Worm (Caenorhabditis elegans) whole organism, early embryonic: ENCODE data around the gene swd-2.2.

Experiments used
- B0310.2 ChIP-seq: sonication (generic microtip); optimal IDR thresholded peaks from 2 replicates; lab custom pipeline; 2016; ENCODE audit warnings: mild to moderate bottlenecking, missing genetic modification characterization, missing compliant biosample characterization
- F13C5.2 ChIP-seq: sonication (generic microtip); optimal IDR thresholded peaks from 2 replicates; lab custom pipeline; 2017; ENCODE audit warnings: mild to moderate bottlenecking, missing genetic modification characterization, inconsistent platforms, missing compliant biosample characterization
- aly-1 ChIP-seq: sonication (generic microtip); optimal IDR thresholded peaks from 2 replicates; lab custom pipeline; 2016; ENCODE audit warnings: missing genetic modification characterization, missing compliant biosample characterization
- ama-1 ChIP-seq: fragments of 150-350 bp; optimal IDR thresholded peaks from 2 replicates; lab custom pipeline; 2014
- ceh-13 ChIP-seq: fragments of 200-800 bp; sonication (Bioruptor generic); optimal IDR thresholded peaks from 2 replicates; lab custom pipeline; 2018; ENCODE audit warnings: mild to moderate bottlenecking, missing genetic modification characterization, missing compliant biosample characterization
- ceh-36 ChIP-seq: sonication (generic microtip); optimal IDR thresholded peaks from 2 replicates; lab custom pipeline; 2016; ENCODE audit warnings: missing genetic modification characterization, inconsistent platforms, missing compliant biosample characterization
- ets-7 ChIP-seq: sonication (generic microtip); optimal IDR thresholded peaks from 2 replicates; lab custom pipeline; 2016; ENCODE audit warnings: missing genotype, missing genetic modification characterization, missing compliant biosample characterization
- flt-1 ChIP-seq: fragments of 200-800 bp; sonication (Bioruptor generic); IDR thresholded peaks from 2 replicates; pipeline ENCODE4 v1.3.6; 2022; ENCODE audit warnings: missing genetic modification characterization, missing compliant biosample characterization
- hmbx-1 ChIP-seq: sonication (generic microtip); optimal IDR thresholded peaks from 2 replicates; lab custom pipeline; 2016; ENCODE audit warnings: mild to moderate bottlenecking, missing genetic modification characterization, missing compliant biosample characterization
- hmg-4 ChIP-seq: fragments of 200-800 bp; sonication (Bioruptor generic); optimal IDR thresholded peaks from 2 replicates; lab custom pipeline; 2018; ENCODE audit warnings: mild to moderate bottlenecking, missing genetic modification characterization, missing compliant biosample characterization
- hnd-1 ChIP-seq: sonication (generic microtip); optimal IDR thresholded peaks from 2 replicates; lab custom pipeline; 2016; ENCODE audit warnings: missing genetic modification characterization, missing compliant biosample characterization
- pes-1 ChIP-seq: fragments of 200-800 bp; sonication (Bioruptor generic); IDR thresholded peaks from 2 replicates; pipeline ENCODE4 v1.3.6; 2022; ENCODE audit warnings: missing genetic modification reagents, missing genetic modification characterization, missing compliant biosample characterization
- scrt-1 ChIP-seq: fragments of 200-800 bp; sonication (Bioruptor generic); IDR thresholded peaks from 2 replicates; pipeline ENCODE4 v1.3.6; 2022; ENCODE audit warnings: missing genetic modification characterization, missing compliant biosample characterization
- sea-1 ChIP-seq: fragments of 200-800 bp; sonication (Bioruptor generic); conservative IDR thresholded peaks from 2 replicates; pipeline ENCODE4 v1.3.6; 2022; ENCODE audit warnings: missing genetic modification characterization, missing compliant biosample characterization
- tbx-11 ChIP-seq: fragments of 200-800 bp; sonication (Bioruptor generic); IDR thresholded peaks from 2 replicates; pipeline ENCODE4 v1.3.6; 2022; ENCODE audit warnings: missing genetic modification characterization, missing compliant biosample characterization
- tbx-37 ChIP-seq: fragments of 200-800 bp; sonication (Bioruptor generic); conservative IDR thresholded peaks from 2 replicates; pipeline ENCODE4 v1.3.6; 2022; ENCODE audit warnings: missing genetic modification reagents, missing genetic modification characterization, missing compliant biosample characterization
- tra-4 ChIP-seq: sonication (generic microtip); optimal IDR thresholded peaks from 2 replicates; lab custom pipeline; 2017; ENCODE audit warnings: missing genetic modification characterization, missing compliant biosample characterization

swd-2.2 gene

DNA sequence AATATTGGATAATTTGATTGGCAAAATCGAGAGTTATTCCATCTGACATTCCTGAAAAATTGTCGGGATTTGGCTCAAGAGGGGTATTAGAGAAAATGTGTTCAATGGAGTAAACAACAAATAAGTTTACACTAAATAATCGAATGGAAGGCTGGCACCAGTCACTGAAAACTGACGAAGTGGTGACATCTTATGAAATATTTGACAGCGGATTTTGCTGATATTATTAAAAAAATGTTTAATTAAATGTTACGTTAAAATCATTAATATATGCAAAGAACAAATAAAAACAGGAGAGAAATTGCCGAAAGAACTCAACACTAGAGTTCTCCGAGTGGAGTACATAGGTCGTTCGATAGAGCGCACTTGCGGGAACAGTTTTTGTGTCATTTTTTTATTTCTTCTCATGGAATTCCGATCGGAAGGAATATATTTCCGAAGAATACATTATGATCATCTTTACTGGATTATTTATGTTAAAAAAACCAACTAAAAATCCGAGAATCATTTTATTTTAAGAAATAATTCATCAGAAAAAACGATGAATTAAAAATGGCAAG is 11.4 kb downstream of the swd-2.2 start, which contains the start of gene tag-322:
Gene tag-322, minus strand, starts transcription at position 51 of the 560 bp plus-strand sequence.
- TF ChIP-seq tra-4 (tag; lab: Kevin White, UChicago) (no peak), hnd-1 (tag; lab: Kevin White, UChicago) (no peak), ets-7 (no peak), aly-1 (tag; lab: Kevin White, UChicago) (no peak), scrt-1 (GFP tag; lab: Robert Waterston, UW) (no peak), tbx-37 (GFP tag; lab: Robert Waterston, UW) (no peak), tbx-11 (no peak), ama-1 (lab: Kevin White, UChicago) (no peak), flt-1 (GFP tag; lab: Robert Waterston, UW) (no peak), pes-1 (GFP tag; lab: Robert Waterston, UW) (no peak), hmbx-1 (tag; lab: Kevin White, UChicago) (no peak), ceh-36 (no peak)

DNA sequence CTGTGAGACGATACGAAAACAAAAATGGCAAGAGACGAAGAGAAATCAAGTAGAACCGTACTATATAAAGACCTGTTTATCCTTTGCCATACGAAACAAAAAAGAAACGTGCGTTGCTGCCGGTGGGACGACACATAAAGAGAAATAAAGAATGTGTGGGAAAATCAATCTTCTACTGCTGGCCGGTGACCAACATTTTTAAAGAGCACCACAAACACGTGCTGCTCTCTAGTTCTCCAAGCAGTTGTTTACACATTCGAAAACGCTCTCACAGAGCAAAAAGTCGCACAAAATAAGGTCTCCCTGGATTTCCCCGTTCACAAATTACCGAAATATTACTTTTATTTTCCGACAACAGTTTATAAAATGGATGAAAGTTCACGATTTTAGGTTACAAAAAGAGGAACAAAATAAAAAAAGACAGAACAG is 15.3 kb downstream of the swd-2.2 start, which contains the start of gene imp-3:
Gene imp-3, minus strand, starts transcription at position 93 of the 429 bp plus-strand sequence.
- TF ChIP-seq tra-4 (tag; lab: Kevin White, UChicago) (no peak), ceh-13 (GFP tag; lab: Kevin White, UChicago) (no peak), sea-1 (GFP tag; lab: Robert Waterston, UW) (0 out of 2 replicates have a peak, but pooled peaks have one; percentile 21), pes-1 (GFP tag; lab: Robert Waterston, UW) (no peak), ets-7 (no peak), tbx-37 (GFP tag; lab: Robert Waterston, UW) (no peak), ama-1 (lab: Kevin White, UChicago) (peak; percentile 67), aly-1 (tag; lab: Kevin White, UChicago) (no peak), F13C5.2 (tag; lab: Kevin White, UChicago) (no peak), flt-1 (GFP tag; lab: Robert Waterston, UW) (no peak)

DNA sequence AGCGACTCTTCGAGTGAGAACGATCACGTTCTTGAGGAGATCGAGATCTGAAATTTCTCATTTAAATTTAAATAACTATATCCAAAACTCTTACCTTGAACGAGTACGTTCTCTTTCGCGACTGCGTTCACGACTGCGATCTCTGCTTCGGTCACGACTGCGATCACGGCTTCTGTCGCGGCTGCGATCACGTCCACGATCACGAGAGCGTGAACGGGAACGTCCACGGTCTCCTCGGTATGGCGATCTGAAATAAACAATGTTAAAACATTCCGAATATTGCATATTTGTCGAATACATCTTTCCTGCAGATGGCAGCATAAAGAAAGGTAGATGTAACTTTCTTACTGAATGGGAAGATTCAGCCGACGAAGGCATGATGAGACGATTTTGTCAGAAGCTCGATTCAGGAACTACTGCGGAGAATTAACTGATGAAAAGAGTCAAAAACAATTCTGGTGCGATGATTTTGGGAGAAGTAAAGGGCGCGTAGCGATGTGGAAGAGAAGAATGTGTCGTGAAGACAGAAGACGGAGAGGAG is 16.0 kb downstream of the swd-2.2 start:
- TF ChIP-seq ama-1 (lab: Kevin White, UChicago) (peak; percentile 67), sea-1 (GFP tag; lab: Robert Waterston, UW) (no peak)

DNA sequence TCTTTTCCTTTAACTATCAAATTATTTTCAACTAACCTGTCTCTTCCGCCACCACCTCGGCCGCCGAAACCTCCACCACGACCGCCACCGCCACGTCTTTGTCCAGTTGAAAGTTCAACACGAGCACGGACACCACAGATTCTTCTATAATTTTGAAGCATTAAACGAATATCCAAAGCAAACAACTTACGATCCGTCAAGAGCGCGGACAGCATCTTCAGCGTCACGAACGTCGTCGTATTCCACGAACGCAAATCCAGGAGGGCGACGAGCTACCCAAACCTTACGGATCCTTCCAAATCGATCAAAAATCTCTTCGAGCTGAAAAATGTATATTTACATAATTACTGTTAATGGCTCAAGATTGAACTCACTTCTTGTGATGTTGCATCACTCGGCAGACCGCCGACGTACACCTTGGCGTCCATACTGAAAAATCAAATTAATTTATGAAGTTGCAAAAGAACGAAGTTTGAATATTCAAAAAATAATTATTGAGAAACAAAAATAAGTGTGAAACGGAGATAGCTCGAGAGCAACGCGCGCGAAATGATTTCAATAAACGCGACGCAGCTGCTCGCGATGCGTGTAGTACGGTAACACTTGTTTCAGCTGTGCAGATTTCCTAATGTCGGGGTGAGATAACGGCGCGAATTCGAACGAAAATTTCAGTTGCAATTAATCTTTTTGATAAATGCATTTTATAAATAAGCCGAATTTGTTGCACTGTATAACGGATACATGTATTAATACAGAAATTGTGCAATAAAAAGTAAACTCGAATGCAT is 16.8 kb downstream of the swd-2.2 start, which contains the start of gene rsp-6:
Gene rsp-6, minus strand, starts transcription at position 429 of the 788 bp plus-strand sequence.
- TF ChIP-seq B0310.2 (tag; lab: Kevin White, UChicago): no peak
- peak; percentile 41 for TF ChIP-seq ama-1 (lab: Kevin White, UChicago)
- no peak for TF ChIP-seq hnd-1 (tag; lab: Kevin White, UChicago)
- TF ChIP-seq tbx-11: no peak
- TF ChIP-seq pes-1 (GFP tag; lab: Robert Waterston, UW): no peak
- TF ChIP-seq sea-1 (GFP tag; lab: Robert Waterston, UW): no peak
- TF ChIP-seq tra-4 (tag; lab: Kevin White, UChicago): no peak
- no peak for TF ChIP-seq flt-1 (GFP tag; lab: Robert Waterston, UW)
- no peak for TF ChIP-seq aly-1 (tag; lab: Kevin White, UChicago)
- no peak for TF ChIP-seq ets-7
- TF ChIP-seq ceh-36: no peak
- TF ChIP-seq scrt-1 (GFP tag; lab: Robert Waterston, UW): no peak
- no peak for TF ChIP-seq ceh-13 (GFP tag; lab: Kevin White, UChicago)
- peak; percentile 84 for TF ChIP-seq F13C5.2 (tag; lab: Kevin White, UChicago)

DNA sequence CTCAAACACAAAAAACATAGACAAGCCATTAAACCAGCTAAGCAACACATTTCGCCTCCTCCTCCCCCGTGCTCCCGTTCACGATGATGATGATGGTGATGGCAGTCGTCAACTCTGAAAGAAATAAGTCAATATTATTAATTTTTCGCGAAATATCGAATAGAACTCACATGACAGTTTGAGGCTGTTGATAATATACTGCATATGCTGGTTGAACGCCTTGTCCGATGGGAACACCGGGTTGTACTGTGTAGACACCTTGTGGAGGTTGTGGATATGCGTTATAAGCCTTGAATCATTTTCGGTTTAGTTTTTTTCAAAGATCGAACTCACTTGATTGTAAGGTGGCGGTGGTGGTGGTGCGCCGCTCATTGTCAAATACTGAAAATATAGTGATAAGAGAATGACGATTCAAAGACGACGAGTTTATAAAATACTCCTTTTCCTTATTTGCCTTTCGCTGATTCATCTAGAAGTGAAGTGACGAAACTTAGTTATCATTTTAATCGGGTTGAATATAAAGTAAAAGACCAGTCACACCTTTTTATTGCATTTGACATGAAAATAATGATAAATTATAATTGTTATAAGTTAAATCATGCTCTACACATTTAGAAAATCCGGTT is 17.7 kb downstream of the swd-2.2 start, which contains the start of gene C33H5.13:
Gene C33H5.13, minus strand, starts transcription at position 443 of the 626 bp plus-strand sequence.
- TF ChIP-seq scrt-1 (GFP tag; lab: Robert Waterston, UW) (no peak), aly-1 (tag; lab: Kevin White, UChicago) (no peak), tbx-11 (no peak), hnd-1 (tag; lab: Kevin White, UChicago) (no peak), hmg-4 (GFP tag; lab: Kevin White, UChicago) (no peak), ets-7 (no peak), tra-4 (tag; lab: Kevin White, UChicago) (no peak), flt-1 (GFP tag; lab: Robert Waterston, UW) (no peak), ceh-13 (GFP tag; lab: Kevin White, UChicago) (no peak), ceh-36 (no peak), tbx-37 (GFP tag; lab: Robert Waterston, UW) (no peak), F13C5.2 (tag; lab: Kevin White, UChicago) (no peak), sea-1 (GFP tag; lab: Robert Waterston, UW) (no peak), hmbx-1 (tag; lab: Kevin White, UChicago) (no peak), pes-1 (GFP tag; lab: Robert Waterston, UW) (no peak), B0310.2 (tag; lab: Kevin White, UChicago) (no peak), ama-1 (lab: Kevin White, UChicago) (no peak)

DNA sequence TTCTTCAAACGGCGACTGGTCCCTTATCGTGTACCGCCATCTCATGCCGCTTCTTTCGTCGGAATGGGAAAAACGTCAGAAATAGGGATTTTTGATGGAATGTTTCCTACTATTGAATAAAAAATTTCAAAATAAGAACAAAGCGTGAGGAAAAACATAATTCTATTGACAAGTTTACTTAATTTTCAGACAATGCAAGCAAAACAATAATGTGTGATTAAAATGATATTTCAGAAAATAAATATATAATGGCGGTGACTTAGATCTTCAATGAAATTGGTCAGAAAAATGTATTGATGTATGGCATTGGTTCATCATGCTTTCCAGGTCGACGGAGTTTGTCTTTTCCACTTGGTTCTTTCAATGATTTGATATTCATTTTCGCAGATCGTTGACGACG is 20.5 kb downstream of the swd-2.2 start, which contains the start of gene ntp-1:
Gene ntp-1, minus strand, starts transcription at position 101 of the 400 bp plus-strand sequence.
- TF ChIP-seq pes-1 (GFP tag; lab: Robert Waterston, UW) (no peak), ceh-36 (no peak), hnd-1 (tag; lab: Kevin White, UChicago) (no peak)
